Worm (Caenorhabditis elegans): Measurements from ENCODE around the gene emc-5.
A peak's percentile ranks its signal among the peaks of the same experiment; 100 is the strongest.

Gene emc-5

ce11 chrII:11501956-11502355 is 5.4 kb downstream of the emc-5 start:
- TF ChIP-seq mxl-2 (GFP tag; conservative IDR thresholded peaks at IDR 0.05) (no peak), mxl-3 (GFP tag; optimal IDR thresholded peaks at IDR 0.05) (peak; percentile 68), nhr-48 (tag; optimal IDR thresholded peaks at IDR 0.05) (peak; percentile 28), nhr-102 (tag; optimal IDR thresholded peaks at IDR 0.05) (no peak), hlh-11 (tag; optimal IDR thresholded peaks at IDR 0.05) (peak; percentile 51), tra-1 (GFP tag; IDR thresholded peaks at IDR 0.05) (no peak), dmd-9 (GFP tag; IDR thresholded peaks at IDR 0.05) (no peak), nhr-28 (tag; optimal IDR thresholded peaks at IDR 0.05) (peak; percentile 86), mdl-1 (tag; optimal IDR thresholded peaks at IDR 0.05) (peak in 1 of 2 experiments; percentile 54), nhr-25 (tag; optimal IDR thresholded peaks at IDR 0.05; ENCODE audit: borderline replicate concordance, insufficient read depth) (peak; percentile 6), daf-8 (GFP tag; IDR thresholded peaks at IDR 0.05) (no peak)

ce11 chrII:11503761-11504160 is 7.2 kb downstream of the emc-5 start:
- TF ChIP-seq T26A8.4 (GFP tag; IDR thresholded peaks at IDR 0.05) (no peak), aly-2 (tag; optimal IDR thresholded peaks at IDR 0.05) (no peak), hif-1 (tag; optimal IDR thresholded peaks at IDR 0.05) (no peak), hlh-11 (tag; optimal IDR thresholded peaks at IDR 0.05) (no peak), snpc-4 (tag; optimal IDR thresholded peaks at IDR 0.05) (no peak), saeg-2 (GFP tag; IDR thresholded peaks at IDR 0.05) (no peak)

ce11 chrII:11510373-11510772 is 13.8 kb downstream of the emc-5 start, which contains the start of gene npr-41:
npr-41 (plus strand) TSS chrII:11510673.
- TF ChIP-seq lir-3 (tag; optimal IDR thresholded peaks at IDR 0.05) (no peak), duxl-1 (tag; optimal IDR thresholded peaks at IDR 0.05; ENCODE audit: poor library complexity) (no peak), rbr-2 (tag; optimal IDR thresholded peaks at IDR 0.05) (no peak), daf-16 (GFP tag; optimal IDR thresholded peaks at IDR 0.05) (no peak), daf-16 (tag; optimal IDR thresholded peaks at IDR 0.05) (no peak), dmd-8 (GFP tag; IDR thresholded peaks at IDR 0.05) (no peak), spr-3 (GFP tag; optimal IDR thresholded peaks at IDR 0.05) (no peak), R02D3.7 (tag; optimal IDR thresholded peaks at IDR 0.05) (no peak), hlh-11 (tag; optimal IDR thresholded peaks at IDR 0.05) (no peak), ZK546.5 (tag; optimal IDR thresholded peaks at IDR 0.05) (no peak), F44E2.7 (GFP tag; IDR thresholded peaks at IDR 0.05) (no peak), skn-1 (tag; optimal IDR thresholded peaks at IDR 0.05) (no peak), zfp-2 (tag; optimal IDR thresholded peaks at IDR 0.05) (no peak), Y48G9A.11 (GFP tag; IDR thresholded peaks at IDR 0.05) (no peak), F10B5.3 (tag; optimal IDR thresholded peaks at IDR 0.05) (no peak), ceh-82 (tag; optimal IDR thresholded peaks at IDR 0.05) (no peak), saeg-2 (GFP tag; IDR thresholded peaks at IDR 0.05) (no peak), nhr-77 (tag; optimal IDR thresholded peaks at IDR 0.05) (no peak)

ce11 chrII:11512921-11513320 is 16.3 kb downstream of the emc-5 start:
- TF ChIP-seq hlh-30 (tag; optimal IDR thresholded peaks at IDR 0.05; ENCODE audit: insufficient read depth) (no peak), aha-1 (tag) (peak; percentile 59), unc-62 (GFP tag; optimal IDR thresholded peaks at IDR 0.05 in 1 of 2) (peak in 1 of 2 experiments; percentile 74), unc-62 (tag; optimal IDR thresholded peaks at IDR 0.05) (no peak)

ce11 chrII:11514775-11515174 is 18.2 kb downstream of the emc-5 start, which contains the start of gene srh-44:
srh-44 (plus strand) TSS chrII:11515075.
- no peak for TF ChIP-seq spr-3 (GFP tag; optimal IDR thresholded peaks at IDR 0.05)
- TF ChIP-seq dve-1 (tag; optimal IDR thresholded peaks at IDR 0.05; ENCODE audit: insufficient read depth) = no peak
- no peak for TF ChIP-seq lin-13 (GFP tag; optimal IDR thresholded peaks at IDR 0.05)
- no peak for TF ChIP-seq nhr-28 (tag; optimal IDR thresholded peaks at IDR 0.05)
- TF ChIP-seq fkh-10 (GFP tag; optimal IDR thresholded peaks at IDR 0.05) = no peak
- no peak for TF ChIP-seq pha-4 (GFP tag; IDR thresholded peaks at IDR 0.05)
- TF ChIP-seq pha-4 (tag; optimal IDR thresholded peaks at IDR 0.05) = no peak
- TF ChIP-seq arid-1 (GFP tag; conservative IDR thresholded peaks at IDR 0.05) = no peak
- no peak for TF ChIP-seq hif-1 (tag; optimal IDR thresholded peaks at IDR 0.05)
- no peak for TF ChIP-seq dmd-8 (GFP tag; IDR thresholded peaks at IDR 0.05)
